Worm (Caenorhabditis elegans) whole organism, L4 larva: ENCODE results near the gene R11G1.7.

ENCODE experiments used
- D1046.2 ChIP-seq: fragments of 200-800 bp; sonication (Bioruptor generic); IDR thresholded peaks from 2 replicates; pipeline ENCODE4 v1.3.6; 2022; ENCODE audit warnings: missing genetic modification characterization, missing compliant biosample characterization
- T20F7.1 ChIP-seq: fragments of 200-800 bp; sonication (Bioruptor generic); optimal IDR thresholded peaks from 2 replicates; lab custom pipeline; 2018; ENCODE audit warnings: mild to moderate bottlenecking, missing genetic modification characterization, missing compliant biosample characterization
- T26A8.4 ChIP-seq: fragments of 200-800 bp; sonication (Bioruptor generic); IDR thresholded peaks from 2 replicates; pipeline ENCODE4 v1.3.6; 2022; ENCODE audit warnings: missing genetic modification characterization, missing compliant biosample characterization
- Y105C5A.15 ChIP-seq: fragments of 200-800 bp; sonication (Bioruptor generic); IDR thresholded peaks from 2 replicates; pipeline ENCODE4 v1.3.6; 2022; ENCODE audit warnings: missing genetic modification characterization, missing compliant biosample characterization
- Y5F2A.4 ChIP-seq: fragments of 200-800 bp; sonication (Bioruptor generic); optimal IDR thresholded peaks from 2 replicates; lab custom pipeline; 2018; ENCODE audit warnings: mild to moderate bottlenecking, missing genetic modification characterization, missing compliant biosample characterization
- aha-1 ChIP-seq: fragments of 150-350 bp; peaks from one replicate; lab custom pipeline; 2014; ENCODE audit warnings: missing biosample characterization, missing genetic modification characterization
- ceh-20 ChIP-seq: fragments of 200-800 bp; sonication (Bioruptor generic); IDR thresholded peaks from 2 replicates; pipeline ENCODE4 v1.3.6; 2022; ENCODE audit warnings: missing genetic modification reagents, missing genetic modification characterization, missing compliant biosample characterization
- cey-2 ChIP-seq: sonication (generic microtip); optimal IDR thresholded peaks from 3 replicates; lab custom pipeline; 2017; ENCODE audit warnings: missing genetic modification characterization, mild to moderate bottlenecking, missing compliant biosample characterization, antibody characterized with exemption, borderline replicate concordance; ENCODE audit not compliant: insufficient read depth
- daf-12 ChIP-seq: fragments of 150-350 bp; optimal IDR thresholded peaks from 2 replicates; lab custom pipeline; 2014; ENCODE audit warnings: missing biosample characterization, missing genetic modification reagents, missing genetic modification characterization
- daf-16 ChIP-seq, 3 experiments: sonication (generic microtip); optimal IDR thresholded peaks; 2 replicates each; lab custom pipeline; 2016 to 2017; ENCODE audit warnings: missing genetic modification characterization in 3 of 3, missing genetic modification reagents in 3 of 3, mild to moderate bottlenecking in 2 of 3, missing compliant biosample characterization in 2 of 3, missing biosample characterization in 1 of 3, moderate library complexity in 1 of 3
- daf-8 ChIP-seq: fragments of 200-800 bp; sonication (Bioruptor generic); IDR thresholded peaks from 2 replicates; pipeline ENCODE4 v1.3.6; 2022; ENCODE audit warnings: missing genetic modification characterization, missing compliant biosample characterization
- dmd-8 ChIP-seq: fragments of 200-800 bp; sonication (Bioruptor generic); IDR thresholded peaks from 2 replicates; pipeline ENCODE4 v1.3.6; 2022; ENCODE audit warnings: missing genetic modification characterization, missing compliant biosample characterization
- dmd-9 ChIP-seq: fragments of 200-800 bp; sonication (Bioruptor generic); IDR thresholded peaks from 2 replicates; pipeline ENCODE4 v1.3.6; 2022; ENCODE audit warnings: missing genetic modification reagents, missing genetic modification characterization, missing compliant biosample characterization
- dpl-1 ChIP-seq: fragments of 150-350 bp; optimal IDR thresholded peaks from 2 replicates; lab custom pipeline; 2014; ENCODE audit warnings: missing biosample characterization, missing genetic modification reagents, missing genetic modification characterization
- egl-27 ChIP-seq: sonication (generic microtip); optimal IDR thresholded peaks from 3 replicates; lab custom pipeline; 2017; ENCODE audit warnings: missing biosample characterization, missing genetic modification reagents, missing genetic modification characterization
- fos-1 ChIP-seq: fragments of 150-350 bp; optimal IDR thresholded peaks from 2 replicates; lab custom pipeline; 2014; ENCODE audit warnings: missing biosample characterization, missing genetic modification characterization
- hif-1 ChIP-seq, 2 experiments: sonication (generic microtip); optimal IDR thresholded peaks; 2 replicates each; lab custom pipeline; 2016 to 2017; ENCODE audit warnings: missing compliant biosample characterization in 2 of 2, missing genetic modification characterization in 2 of 2, missing genetic modification reagents in 2 of 2, missing genotype in 2 of 2, mild to moderate bottlenecking in 1 of 2
- hlh-11 ChIP-seq: fragments of 200-800 bp; sonication (Bioruptor generic); optimal IDR thresholded peaks from 2 replicates; lab custom pipeline; 2018; ENCODE audit warnings: mild to moderate bottlenecking, missing genetic modification characterization, missing compliant biosample characterization
- hmg-1.1 ChIP-seq: fragments of 200-800 bp; sonication (Bioruptor generic); IDR thresholded peaks from 2 replicates; pipeline ENCODE4 v1.3.6; 2022; ENCODE audit warnings: missing genetic modification reagents, missing genetic modification characterization, missing compliant biosample characterization
- jun-1 ChIP-seq: fragments of 150-350 bp; optimal IDR thresholded peaks from 2 replicates; lab custom pipeline; 2014; ENCODE audit warnings: missing biosample characterization, missing genetic modification reagents, missing genetic modification characterization
- lin-1 ChIP-seq: fragments of 200-800 bp; sonication (Bioruptor generic); IDR thresholded peaks from 2 replicates; pipeline ENCODE4 v1.3.6; 2022; ENCODE audit warnings: missing genetic modification reagents, missing genetic modification characterization, missing compliant biosample characterization
- lin-15B ChIP-seq: fragments of 150-350 bp; sonication (generic microtip); optimal IDR thresholded peaks from 3 replicates; lab custom pipeline; 2014; ENCODE audit warnings: missing biosample characterization, missing genetic modification characterization
- lin-38 ChIP-seq: fragments of 200-800 bp; sonication (Bioruptor generic); IDR thresholded peaks from 2 replicates; pipeline ENCODE4 v1.3.6; 2022; ENCODE audit warnings: missing genetic modification reagents, missing genetic modification characterization, missing compliant biosample characterization
- lin-39 ChIP-seq: fragments of 150-350 bp; optimal IDR thresholded peaks from 2 replicates; lab custom pipeline; 2014; ENCODE audit warnings: missing biosample characterization, missing genetic modification reagents, missing genetic modification characterization
- madf-9 ChIP-seq: fragments of 200-800 bp; sonication (Bioruptor generic); conservative IDR thresholded peaks from 2 replicates; pipeline ENCODE4 v1.3.6; 2022; ENCODE audit warnings: missing genetic modification reagents, missing genetic modification characterization, missing compliant biosample characterization
- mdt-29 ChIP-seq: fragments of 200-800 bp; sonication (Bioruptor generic); IDR thresholded peaks from 2 replicates; pipeline ENCODE4 v1.3.6; 2022; ENCODE audit warnings: missing genetic modification reagents, missing genetic modification characterization, missing compliant biosample characterization
- mes-2 ChIP-seq: sonication (generic microtip); optimal IDR thresholded peaks from 2 replicates; lab custom pipeline; 2016; ENCODE audit warnings: missing genotype, mild to moderate bottlenecking, missing genetic modification characterization, missing compliant biosample characterization; ENCODE audit not compliant: poor library complexity, severe bottlenecking
- nhr-11 ChIP-seq: fragments of 150-350 bp; optimal IDR thresholded peaks from 2 replicates; lab custom pipeline; 2014; ENCODE audit warnings: missing biosample characterization, missing genetic modification characterization
- nhr-111 ChIP-seq: fragments of 200-800 bp; sonication (Bioruptor generic); optimal IDR thresholded peaks from 2 replicates; lab custom pipeline; 2018; ENCODE audit warnings: mild to moderate bottlenecking, missing genetic modification characterization, missing compliant biosample characterization
- nhr-41 ChIP-seq: fragments of 200-800 bp; sonication (Bioruptor generic); IDR thresholded peaks from 2 replicates; pipeline ENCODE4 v1.3.6; 2022; ENCODE audit warnings: missing genetic modification reagents, missing genetic modification characterization, missing compliant biosample characterization
- pqm-1 ChIP-seq: sonication (generic microtip); optimal IDR thresholded peaks from 2 replicates; lab custom pipeline; 2017; ENCODE audit warnings: missing biosample characterization, missing genetic modification characterization
- rbr-2 ChIP-seq: sonication (generic microtip); optimal IDR thresholded peaks from 2 replicates; lab custom pipeline; 2016; ENCODE audit warnings: missing genotype, missing genetic modification characterization, missing compliant biosample characterization
- skn-1 ChIP-seq: fragments of 150-350 bp; optimal IDR thresholded peaks from 2 replicates; lab custom pipeline; 2014; ENCODE audit warnings: missing biosample characterization, missing genetic modification characterization
- snpc-1.2 ChIP-seq: fragments of 200-800 bp; sonication (Bioruptor generic); IDR thresholded peaks from 2 replicates; pipeline ENCODE4 v1.3.6; 2022; ENCODE audit warnings: missing genetic modification reagents, missing genetic modification characterization, missing compliant biosample characterization
- snpc-4 ChIP-seq: fragments of 150-350 bp; optimal IDR thresholded peaks from 2 replicates; lab custom pipeline; 2014; ENCODE audit warnings: missing biosample characterization, missing genetic modification characterization
- tag-97 ChIP-seq: fragments of 200-800 bp; sonication (Bioruptor generic); IDR thresholded peaks from 2 replicates; pipeline ENCODE4 v1.3.6; 2022; ENCODE audit warnings: missing genetic modification characterization, missing compliant biosample characterization
- unc-39 ChIP-seq: sonication (generic microtip); optimal IDR thresholded peaks from 2 replicates; lab custom pipeline; 2017; ENCODE audit warnings: missing biosample characterization, missing genetic modification characterization
- unc-62 ChIP-seq, 3 experiments: fragments of 150-350 bp in 1 of 3; sonication (generic microtip); optimal IDR thresholded peaks in 2 of 3; peaks in 1 of 3; 1 replicate in 1 of 3; 2 replicates in 2 of 3; lab custom pipeline; 2014 to 2017; ENCODE audit warnings: missing biosample characterization in 3 of 3, missing genetic modification characterization in 3 of 3, missing genetic modification reagents in 3 of 3, missing genotype in 1 of 3
- zfp-2 ChIP-seq: sonication (generic microtip); optimal IDR thresholded peaks from 2 replicates; lab custom pipeline; 2016; ENCODE audit warnings: mild to moderate bottlenecking, missing genetic modification characterization, missing compliant biosample characterization
- ztf-11 ChIP-seq: fragments of 150-350 bp; optimal IDR thresholded peaks from 2 replicates; lab custom pipeline; 2014; ENCODE audit warnings: missing biosample characterization, missing genetic modification characterization

R11G1.7 gene

DNA sequence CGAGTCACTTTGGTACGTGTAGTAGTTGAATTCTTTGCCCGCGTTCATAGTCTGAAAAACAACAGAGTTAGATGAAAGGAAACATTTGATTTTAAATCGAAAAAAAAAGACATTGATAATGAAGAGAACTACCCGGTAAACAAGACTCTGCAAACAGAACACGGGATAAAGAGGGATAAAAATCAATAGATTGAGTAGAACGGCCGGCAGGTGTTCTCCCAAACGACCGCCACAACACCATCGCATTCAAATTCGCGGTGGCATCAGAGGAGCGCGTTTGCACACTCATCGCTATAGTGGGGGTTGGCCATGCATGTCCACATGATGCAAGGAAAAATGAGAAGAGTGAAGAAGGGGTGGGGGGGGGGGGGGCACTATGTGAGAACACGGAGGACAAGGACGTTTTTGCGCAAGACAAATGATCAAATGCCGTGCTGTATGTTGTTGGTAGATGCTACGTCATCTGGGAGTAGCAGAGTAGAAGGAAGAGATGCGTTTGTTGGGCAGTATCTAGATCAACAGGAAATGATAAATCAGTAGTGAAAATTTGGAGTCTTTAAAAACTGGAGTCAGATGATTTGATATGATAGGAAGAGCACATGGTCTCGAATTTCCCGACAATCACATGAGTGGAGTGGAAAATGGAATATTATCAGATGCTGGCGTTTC is 22.6 kb downstream of the R11G1.7 start, which contains the start of gene tag-52 (continued):
- no peak for TF ChIP-seq daf-12 (tag; lab: Kevin White, UChicago)
- TF ChIP-seq Y5F2A.4 (GFP tag; lab: Kevin White, UChicago) = no peak
- no peak for TF ChIP-seq cey-2 (tag; lab: Kevin White, UChicago)
- no peak for TF ChIP-seq aha-1 (tag; lab: Kevin White, UChicago)
- no peak; the same call in 1 of the 2 replicates for TF ChIP-seq ceh-20
- TF ChIP-seq fos-1 = no peak
- peak; percentile 9 for TF ChIP-seq pqm-1 (tag; lab: Kevin White, UChicago)
- no peak for TF ChIP-seq ztf-11

DNA sequence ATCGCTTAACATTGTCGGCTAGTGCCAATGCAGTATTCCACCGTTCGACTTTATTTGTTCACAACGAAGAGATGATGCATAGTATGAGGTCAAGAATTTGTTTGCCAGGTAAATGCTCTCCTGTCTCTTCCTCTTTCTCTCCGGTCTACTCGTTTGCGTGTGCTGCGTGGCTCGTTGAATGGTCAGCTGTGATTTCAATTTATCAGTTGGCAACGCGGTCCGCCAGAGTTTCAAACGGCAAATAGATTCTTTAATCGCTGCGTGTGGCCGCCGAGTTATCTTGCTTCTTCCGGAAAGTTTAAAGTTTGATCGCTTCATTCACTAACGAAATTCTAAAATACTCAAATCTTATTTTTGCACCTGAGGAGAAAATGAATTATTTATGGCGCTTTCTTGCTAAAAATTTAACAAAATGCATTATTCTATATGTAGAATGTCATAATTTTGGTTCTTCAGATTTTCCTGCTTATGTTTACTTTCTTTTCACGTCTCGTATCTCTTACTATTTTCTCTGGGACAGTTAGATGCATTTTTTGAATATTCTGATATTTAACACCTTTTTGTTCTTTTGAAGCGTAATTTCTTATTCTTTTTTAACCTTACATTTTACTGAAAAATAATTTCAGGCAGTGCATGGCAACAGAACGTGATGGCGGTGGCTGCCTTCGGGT is 24.6 kb downstream of the R11G1.7 start, which contains the start of gene tsp-17:
Gene tsp-17, plus strand, starts transcription at position 621 of the 671 bp plus-strand sequence.
- TF ChIP-seq mes-2 (tag; lab: Kevin White, UChicago) (peak; percentile 15), aha-1 (tag; lab: Kevin White, UChicago) (peak; percentile 91), lin-38 (GFP tag; lab: Robert Waterston, UW) (no peak)

- TF ChIP-seq lin-15B (tag; lab: Kevin White, UChicago) (no peak), madf-9 (no peak), T20F7.1 (no peak), zfp-2 (tag; lab: Kevin White, UChicago) (no peak), Y105C5A.15 (GFP tag; lab: Robert Waterston, UW) (no peak), rbr-2 (tag; lab: Kevin White, UChicago) (no peak), jun-1 (tag; lab: Kevin White, UChicago) (no peak), D1046.2 (GFP tag; lab: Robert Waterston, UW) (no peak), nhr-111 (GFP tag; lab: Kevin White, UChicago) (no peak)
Measured at ce11 chrX:3683060-3683459, 27.0 kb downstream of the R11G1.7 start.

DNA sequence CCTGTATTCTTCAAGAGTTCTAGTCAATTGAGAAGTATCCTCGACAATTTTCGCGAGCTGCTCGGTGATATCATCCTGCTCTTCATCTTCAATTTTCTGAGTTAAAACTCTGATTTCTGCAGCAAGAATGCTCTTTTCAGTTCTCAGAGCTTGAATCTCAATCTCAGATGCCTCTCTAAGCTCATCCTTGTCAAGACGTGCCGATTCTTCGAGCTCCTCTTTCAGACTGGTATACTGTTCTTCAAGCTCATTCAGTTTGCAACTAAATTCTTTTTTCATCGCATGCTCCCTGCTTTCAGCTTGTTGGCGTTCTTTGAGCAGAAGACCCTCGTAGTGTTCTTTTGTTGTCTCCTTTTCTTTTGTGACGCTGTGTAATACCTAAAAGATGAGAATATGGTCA is 30.3 kb downstream of the R11G1.7 start:
- TF ChIP-seq unc-62 (GFP tag; optimal IDR thresholded peaks at IDR 0.05 in 1 of 2; lab: Kevin White, UChicago) = peak in 1 of 2 experiments; percentile 56
- TF ChIP-seq unc-62 (tag; optimal IDR thresholded peaks at IDR 0.05; lab: Kevin White, UChicago) = no peak
- TF ChIP-seq cey-2 (tag; lab: Kevin White, UChicago) = no peak

ce11 chrX:3689155-3689719 is 33.2 kb downstream of the R11G1.7 start, which contains the start of gene tag-278:
Gene tag-278, minus strand, starts transcription at chrX:3689205.
- TF ChIP-seq T26A8.4 (no peak), dmd-9 (no peak), dpl-1 (GFP tag; lab: Kevin White, UChicago) (no peak), hlh-11 (peak; percentile 6), nhr-41 (GFP tag; lab: Robert Waterston, UW) (no peak), skn-1 (tag; lab: Kevin White, UChicago) (no peak), hif-1 (tag; optimal IDR thresholded peaks at IDR 0.05; lab: Kevin White, UChicago) (no peak), tag-97 (GFP tag; lab: Robert Waterston, UW) (no peak), nhr-11 (tag; lab: Kevin White, UChicago) (peak; percentile 43), daf-8 (GFP tag; lab: Robert Waterston, UW) (no peak), unc-62 (GFP tag; optimal IDR thresholded peaks at IDR 0.05 in 1 of 2; lab: Kevin White, UChicago) (no peak), unc-62 (tag; optimal IDR thresholded peaks at IDR 0.05; lab: Kevin White, UChicago) (no peak), lin-1 (GFP tag; lab: Robert Waterston, UW) (no peak), snpc-4 (tag; lab: Kevin White, UChicago) (no peak), dmd-8 (GFP tag; lab: Robert Waterston, UW) (0 out of 2 replicates have a peak, but pooled peaks have one; percentile 15), unc-39 (tag; lab: Kevin White, UChicago) (no peak), mdt-29 (GFP tag; lab: Robert Waterston, UW) (no peak), hmg-1.1 (GFP tag; lab: Robert Waterston, UW) (no peak), snpc-1.2 (GFP tag; lab: Robert Waterston, UW) (no peak), egl-27 (tag; lab: Kevin White, UChicago) (no peak), lin-39 (no peak), daf-16 (GFP tag; optimal IDR thresholded peaks at IDR 0.05; lab: Kevin White, UChicago) (peak in 1 of 2 experiments; percentile 59), daf-16 (tag; optimal IDR thresholded peaks at IDR 0.05; lab: Kevin White, UChicago) (no peak), cey-2 (tag; lab: Kevin White, UChicago) (no peak)
